Worm (Caenorhabditis elegans) whole organism, L2 larva: Measurements from ENCODE around the gene lsm-4.

Experiments used
- fos-1 ChIP-seq: fragments of 150-350 bp; optimal IDR thresholded peaks from 2 replicates; lab custom pipeline; 2014; ENCODE audit warnings: missing biosample characterization, missing genetic modification characterization
- lin-11 ChIP-seq: fragments of 150-350 bp; sonication (generic microtip); optimal IDR thresholded peaks from 2 replicates; lab custom pipeline; 2014; ENCODE audit warnings: missing biosample characterization, missing genetic modification characterization, inconsistent platforms, mixed read lengths
- mab-5 ChIP-seq: fragments of 150-350 bp; optimal IDR thresholded peaks from 2 replicates; lab custom pipeline; 2014; ENCODE audit warnings: missing biosample characterization, missing genetic modification characterization
- nhr-12 ChIP-seq: fragments of 150-350 bp; optimal IDR thresholded peaks from 2 replicates; lab custom pipeline; 2014; ENCODE audit warnings: missing biosample characterization, missing genetic modification characterization
- unc-55 ChIP-seq: fragments of 150-350 bp; sonication (generic microtip); optimal IDR thresholded peaks from 3 replicates; lab custom pipeline; 2014; ENCODE audit warnings: missing biosample characterization, missing genetic modification reagents, missing genetic modification characterization
- ztf-1 ChIP-seq: fragments of 200-800 bp; sonication (Bioruptor generic); conservative IDR thresholded peaks from 2 replicates; pipeline ENCODE4 v1.3.6; 2022; ENCODE audit warnings: missing genetic modification characterization, missing compliant biosample characterization

ce11 chrII:7273517-7273916 is 20.6 kb upstream of the lsm-4 start:
- TF ChIP-seq unc-55 (GFP tag; lab: Kevin White, UChicago) (no peak), nhr-12 (no peak), ztf-1 (no peak), lin-11 (tag; lab: Kevin White, UChicago) (no peak), mab-5 (tag; lab: Kevin White, UChicago) (no peak), fos-1 (peak; percentile 80)
